Fruit fly (Drosophila melanogaster) whole organism, wandering third instar larva: Measurements from ENCODE around the gene TbCMF46.

Source experiments
- Abd-B ChIP-seq: fragments of >200 bp; optimal IDR thresholded peaks from 2 replicates; lab custom pipeline; 2017; ENCODE audit warnings: missing biosample characterization, missing genetic modification characterization
- CG32264 ChIP-seq: fragments of 200-800 bp; sonication (Bioruptor generic); optimal IDR thresholded peaks from 2 replicates; lab custom pipeline; 2016; ENCODE audit warnings: missing biosample characterization, missing genetic modification characterization
- CG9705 ChIP-seq: fragments of 200-800 bp; sonication (Bioruptor generic); optimal IDR thresholded peaks from 2 replicates; lab custom pipeline; 2018; ENCODE audit warnings: missing biosample characterization, mild to moderate bottlenecking, missing genetic modification characterization
- CrebA ChIP-seq: fragments of 200-800 bp; sonication (Bioruptor generic); optimal IDR thresholded peaks from 2 replicates; lab custom pipeline; 2016; ENCODE audit warnings: missing biosample characterization, mild to moderate bottlenecking, missing genetic modification characterization, borderline replicate concordance
- Dfd ChIP-seq: fragments of >200 bp; optimal IDR thresholded peaks from 2 replicates; lab custom pipeline; 2017; ENCODE audit warnings: missing biosample characterization, missing genetic modification characterization
- Dif ChIP-seq: fragments of 200-275, 200-300 bp; sonication (Bioruptor generic); optimal IDR thresholded peaks from 2 replicates; lab custom pipeline; 2018; ENCODE audit warnings: missing biosample characterization, missing genetic modification characterization; ENCODE audit not compliant: partially characterized antibody
- GATAd ChIP-seq: sonication (Bioruptor generic); optimal IDR thresholded peaks from 2 replicates; lab custom pipeline; 2016; ENCODE audit warnings: missing biosample characterization, missing genetic modification characterization
- HLH106 ChIP-seq: fragments of 200-800 bp; optimal IDR thresholded peaks from 3 replicates; lab custom pipeline; 2019; ENCODE audit warnings: missing biosample characterization, mild to moderate bottlenecking, missing genetic modification characterization, moderate library complexity
- Hnf4 ChIP-seq: fragments of 200-800 bp; sonication (Bioruptor generic); optimal IDR thresholded peaks from 2 replicates; lab custom pipeline; 2016; ENCODE audit warnings: missing biosample characterization, mild to moderate bottlenecking, missing genetic modification characterization
- Hr78 ChIP-seq: fragments of >200 bp; optimal IDR thresholded peaks from 2 replicates; lab custom pipeline; 2017; ENCODE audit warnings: missing biosample characterization, missing genetic modification characterization
- Hr83 ChIP-seq: fragments of 200-300 bp; sonication (Bioruptor generic); optimal IDR thresholded peaks from 2 replicates; lab custom pipeline; 2016; ENCODE audit warnings: missing biosample characterization, mild to moderate bottlenecking, missing genetic modification characterization, moderate library complexity; ENCODE audit not compliant: poor library complexity, severe bottlenecking
- Jra ChIP-seq: sonication (Bioruptor generic); optimal IDR thresholded peaks from 2 replicates; lab custom pipeline; 2016; ENCODE audit warnings: missing biosample characterization, missing genetic modification characterization
- Mio ChIP-seq: sonication (Bioruptor generic); optimal IDR thresholded peaks from 2 replicates; lab custom pipeline; 2016; ENCODE audit warnings: missing biosample characterization, missing genetic modification characterization
- Myc ChIP-seq: fragments of >200 bp; optimal IDR thresholded peaks from 2 replicates; lab custom pipeline; 2017
- N ChIP-seq: fragments of >200 bp; optimal IDR thresholded peaks from 2 replicates; lab custom pipeline; 2018; ENCODE audit warnings: missing biosample characterization, missing external identifiers, missing genetic modification characterization
- OdsH ChIP-seq: fragments of 200-800 bp; sonication (Bioruptor generic); optimal IDR thresholded peaks from 2 replicates; lab custom pipeline; 2016; ENCODE audit warnings: missing biosample characterization, mild to moderate bottlenecking, missing genetic modification characterization
- Rel ChIP-seq, 2 experiments: fragments of 200-800 bp; sonication (Bioruptor generic) in 1 of 2; optimal IDR thresholded peaks; 2 replicates in 1 of 2; 3 replicates in 1 of 2; lab custom pipeline; 2016 to 2019; ENCODE audit warnings: mild to moderate bottlenecking in 2 of 2, missing biosample characterization in 2 of 2, missing genetic modification characterization in 2 of 2, moderate library complexity in 1 of 2
- Sp1 ChIP-seq: fragments of 200-800 bp; sonication (Bioruptor generic); optimal IDR thresholded peaks from 3 replicates; lab custom pipeline; 2019; ENCODE audit warnings: missing biosample characterization, mild to moderate bottlenecking, missing genetic modification characterization, moderate library complexity
- Vsx2 ChIP-seq: fragments of 200-300, 225-300 bp; sonication (Bioruptor generic); optimal IDR thresholded peaks from 2 replicates; lab custom pipeline; 2018; ENCODE audit warnings: missing biosample characterization, missing genetic modification characterization; ENCODE audit not compliant: partially characterized antibody
- br ChIP-seq: fragments of 200-800 bp; sonication (Bioruptor generic); optimal IDR thresholded peaks from 2 replicates; lab custom pipeline; 2016; ENCODE audit warnings: missing biosample characterization, missing genetic modification characterization
- brk ChIP-seq: fragments of 200-800 bp; sonication (Bioruptor generic); optimal IDR thresholded peaks from 2 replicates; lab custom pipeline; 2016; ENCODE audit warnings: missing biosample characterization, mild to moderate bottlenecking, missing genetic modification characterization
- dl ChIP-seq, 2 experiments: fragments of 175-275, 200-275 bp in 1 of 2; fragments of 200-275 bp in 1 of 2; sonication (Bioruptor generic); optimal IDR thresholded peaks; lab custom pipeline; 2018; ENCODE audit warnings: mild to moderate bottlenecking in 2 of 2, missing biosample characterization in 2 of 2, missing genetic modification characterization in 2 of 2, moderate library complexity in 2 of 2; ENCODE audit not compliant: partially characterized antibody in 2 of 2, insufficient read depth in 1 of 2
- dmrt93B ChIP-seq: fragments of 200-800 bp; sonication (Bioruptor generic); optimal IDR thresholded peaks from 2 replicates; lab custom pipeline; 2018; ENCODE audit warnings: missing biosample characterization, mild to moderate bottlenecking, missing genetic modification characterization
- dsf ChIP-seq: sonication (Bioruptor generic); optimal IDR thresholded peaks from 2 replicates; lab custom pipeline; 2016; ENCODE audit warnings: missing biosample characterization, missing genetic modification characterization, borderline replicate concordance
- ey ChIP-seq: fragments of 200-800 bp; sonication (Bioruptor generic); optimal IDR thresholded peaks from 2 replicates; lab custom pipeline; 2016; ENCODE audit warnings: missing biosample characterization, missing genetic modification characterization
- foxo ChIP-seq, 2 experiments: fragments of 200-800 bp; sonication (Bioruptor generic); optimal IDR thresholded peaks; 2 replicates in 1 of 2; 3 replicates in 1 of 2; lab custom pipeline; 2016 to 2017; ENCODE audit warnings: missing biosample characterization in 2 of 2, missing genetic modification characterization in 2 of 2
- fru ChIP-seq: fragments of 200-800 bp; sonication (Bioruptor generic); optimal IDR thresholded peaks from 3 replicates; lab custom pipeline; 2016; ENCODE audit warnings: missing biosample characterization, mild to moderate bottlenecking, missing genetic modification characterization
- h ChIP-seq: fragments of 200-800 bp; sonication (Bioruptor generic); optimal IDR thresholded peaks from 3 replicates; lab custom pipeline; 2016; ENCODE audit warnings: missing biosample characterization, mild to moderate bottlenecking, missing genetic modification characterization
- jim ChIP-seq: fragments of 175-275, 200-325 bp; sonication (Bioruptor generic); optimal IDR thresholded peaks from 2 replicates; lab custom pipeline; 2016; ENCODE audit warnings: missing biosample characterization, mild to moderate bottlenecking, missing genetic modification characterization
- lola ChIP-seq: fragments of >200 bp; optimal IDR thresholded peaks from 2 replicates; lab custom pipeline; 2017; ENCODE audit warnings: missing biosample characterization, missing genetic modification characterization
- pan ChIP-seq: fragments of >200 bp; optimal IDR thresholded peaks from 2 replicates; lab custom pipeline; 2017
- psq ChIP-seq: fragments of 200-800 bp; sonication (Bioruptor generic); optimal IDR thresholded peaks from 3 replicates; lab custom pipeline; 2017; ENCODE audit warnings: missing biosample characterization, mild to moderate bottlenecking, missing genetic modification characterization, moderate library complexity
- rgr ChIP-seq: fragments of 200-800 bp; sonication (Bioruptor generic); optimal IDR thresholded peaks from 3 replicates; lab custom pipeline; 2016; ENCODE audit warnings: missing biosample characterization, mild to moderate bottlenecking, missing genetic modification characterization
- sage ChIP-seq: fragments of 200-800 bp; sonication (Bioruptor generic); optimal IDR thresholded peaks from 2 replicates; lab custom pipeline; 2016; ENCODE audit warnings: missing biosample characterization, mild to moderate bottlenecking, missing genetic modification characterization
- sv ChIP-seq: fragments of 200-800 bp; sonication (Bioruptor generic); optimal IDR thresholded peaks from 3 replicates; lab custom pipeline; 2016; ENCODE audit warnings: missing biosample characterization, missing genetic modification characterization
- tai ChIP-seq: sonication (Bioruptor generic); optimal IDR thresholded peaks from 2 replicates; lab custom pipeline; 2016; ENCODE audit warnings: missing biosample characterization, missing genetic modification characterization
- usp ChIP-seq: fragments of >200 bp; optimal IDR thresholded peaks from 2 replicates; lab custom pipeline; 2017; ENCODE audit warnings: missing biosample characterization, missing genetic modification characterization
- woc ChIP-seq: sonication (Bioruptor generic); optimal IDR thresholded peaks from 2 replicates; lab custom pipeline; 2016; ENCODE audit warnings: missing biosample characterization, mild to moderate bottlenecking, missing genetic modification characterization

Gene TbCMF46

dm6 chr2L:9956993-9957652 is 32.5 kb upstream of the TbCMF46 start, which contains the start of the genes CG4658 and CG5846:
Gene CG4658, plus strand, starts transcription at chr2L:9957132.
Gene CG5846, minus strand, starts transcription at chr2L:9957237.
- TF ChIP-seq sv (GFP tag; lab: Kevin White, UChicago) (peak; percentile 92), Mio (peak; percentile 53), Vsx2 (GFP tag; lab: Kevin White, UChicago) (no peak), Abd-B (GFP tag; lab: Kevin White, UChicago) (no peak), foxo (GFP tag; optimal IDR thresholded peaks at IDR 0.05; lab: Kevin White, UChicago) (peak in 1 of 2 experiments; percentile 95), lola (GFP tag; lab: Kevin White, UChicago) (no peak), dmrt93B (GFP tag; lab: Kevin White, UChicago) (no peak), dl (GFP tag; optimal IDR thresholded peaks at IDR 0.05; lab: Kevin White, UChicago; ENCODE audit: insufficient read depth in 1 of 2, partially characterized antibody in 2 of 2) (no peak), rgr (peak; percentile 95), CrebA (no peak), Dif (GFP tag; lab: Kevin White, UChicago) (no peak), brk (no peak), woc (GFP tag; lab: Kevin White, UChicago) (peak; percentile 94), Dfd (GFP tag; lab: Kevin White, UChicago) (no peak), OdsH (GFP tag; lab: Kevin White, UChicago) (peak; percentile 96), Jra (GFP tag; lab: Kevin White, UChicago) (peak; percentile 91), br (GFP tag; lab: Kevin White, UChicago) (peak; percentile 83), Hr83 (GFP tag; lab: Kevin White, UChicago) (no peak), jim (GFP tag; lab: Kevin White, UChicago) (no peak), GATAd (GFP tag; lab: Kevin White, UChicago) (no peak), CG32264 (GFP tag; lab: Kevin White, UChicago) (peak; percentile 48), usp (GFP tag; lab: Kevin White, UChicago) (no peak), psq (GFP tag; lab: Kevin White, UChicago) (peak; percentile 91), Rel (GFP tag; optimal IDR thresholded peaks at IDR 0.05; lab: Kevin White, UChicago) (no peak), Rel (tag; optimal IDR thresholded peaks at IDR 0.05; lab: Kevin White, UChicago) (peak; percentile 69), dsf (GFP tag; lab: Kevin White, UChicago) (peak; percentile 69), Sp1 (GFP tag; lab: Kevin White, UChicago) (peak; percentile 92), Hr78 (no peak), sage (GFP tag; lab: Kevin White, UChicago) (no peak), Hnf4 (peak; percentile 93), h (GFP tag; lab: Kevin White, UChicago) (peak; percentile 93), pan (lab: Kevin White, UChicago) (peak; percentile 85), CG9705 (GFP tag; lab: Kevin White, UChicago) (peak; percentile 73), HLH106 (peak; percentile 93), ey (GFP tag; lab: Kevin White, UChicago) (peak; percentile 90), N (GFP tag; lab: Kevin White, UChicago) (no peak), Myc (lab: Kevin White, UChicago) (no peak), tai (GFP tag; lab: Kevin White, UChicago) (no peak), fru (GFP tag; lab: Kevin White, UChicago) (peak; percentile 90)

- TF ChIP-seq usp (GFP tag; lab: Kevin White, UChicago) (no peak), Dif (GFP tag; lab: Kevin White, UChicago) (no peak), Mio (no peak), Jra (GFP tag; lab: Kevin White, UChicago) (no peak), CG32264 (GFP tag; lab: Kevin White, UChicago) (no peak), Hnf4 (no peak), pan (lab: Kevin White, UChicago) (no peak), GATAd (GFP tag; lab: Kevin White, UChicago) (no peak), Vsx2 (GFP tag; lab: Kevin White, UChicago) (no peak), ey (GFP tag; lab: Kevin White, UChicago) (no peak), dsf (GFP tag; lab: Kevin White, UChicago) (no peak), dmrt93B (GFP tag; lab: Kevin White, UChicago) (no peak), Myc (lab: Kevin White, UChicago) (no peak), Abd-B (GFP tag; lab: Kevin White, UChicago) (no peak), sage (GFP tag; lab: Kevin White, UChicago) (no peak), CrebA (no peak), N (GFP tag; lab: Kevin White, UChicago) (no peak)
Observed at dm6 chr2L:9954696-9955095, 30.0 kb upstream of the TbCMF46 start.
